Worm (Caenorhabditis elegans) whole organism, late embryonic: Measurements from ENCODE around the gene T04A6.1.

Experiments
- C38D4.7 ChIP-seq: fragments of 200-800 bp; sonication (Bioruptor generic); optimal IDR thresholded peaks from 2 replicates; lab custom pipeline; 2018; ENCODE audit warnings: mild to moderate bottlenecking, missing genetic modification characterization, moderate library complexity, missing compliant biosample characterization
- K02D7.2 ChIP-seq: sonication (generic microtip); optimal IDR thresholded peaks from 2 replicates; lab custom pipeline; 2017; ENCODE audit warnings: mild to moderate bottlenecking, missing genetic modification characterization, missing compliant biosample characterization
- T23F11.4 ChIP-seq: fragments of 200-800 bp; sonication (Bioruptor generic); optimal IDR thresholded peaks from 2 replicates; lab custom pipeline; 2018; ENCODE audit warnings: mild to moderate bottlenecking, missing genetic modification characterization, missing compliant biosample characterization
- ceh-19 ChIP-seq: fragments of 200-800 bp; sonication (Bioruptor generic); optimal IDR thresholded peaks from 2 replicates; lab custom pipeline; 2018; ENCODE audit warnings: mild to moderate bottlenecking, missing genetic modification characterization, missing compliant biosample characterization
- ceh-2 ChIP-seq: sonication (generic microtip); optimal IDR thresholded peaks from 2 replicates; lab custom pipeline; 2016; ENCODE audit warnings: missing genotype, missing genetic modification characterization, missing compliant biosample characterization
- ceh-34 ChIP-seq: sonication (generic microtip); optimal IDR thresholded peaks from 2 replicates; lab custom pipeline; 2016; ENCODE audit warnings: mild to moderate bottlenecking, missing genetic modification characterization, missing compliant biosample characterization
- ceh-48 ChIP-seq: sonication (generic microtip); optimal IDR thresholded peaks from 2 replicates; lab custom pipeline; 2016; ENCODE audit warnings: missing genetic modification characterization, inconsistent platforms, missing compliant biosample characterization
- ceh-6 ChIP-seq: fragments of 200-800 bp; sonication (Bioruptor generic); optimal IDR thresholded peaks from 2 replicates; lab custom pipeline; 2018; ENCODE audit warnings: mild to moderate bottlenecking, missing genetic modification characterization, missing compliant biosample characterization
- ceh-9 ChIP-seq: sonication (generic microtip); optimal IDR thresholded peaks from 2 replicates; lab custom pipeline; 2016; ENCODE audit warnings: mild to moderate bottlenecking, missing genetic modification characterization, inconsistent platforms, missing compliant biosample characterization
- dmd-4 ChIP-seq: sonication (generic microtip); optimal IDR thresholded peaks from 2 replicates; lab custom pipeline; 2016; ENCODE audit warnings: borderline replicate concordance, missing genetic modification characterization, missing compliant biosample characterization
- elt-4 ChIP-seq: sonication (generic microtip); optimal IDR thresholded peaks from 2 replicates; lab custom pipeline; 2016; ENCODE audit warnings: missing genetic modification characterization, missing compliant biosample characterization
- ets-4 ChIP-seq: sonication (generic microtip); optimal IDR thresholded peaks from 2 replicates; lab custom pipeline; 2016; ENCODE audit warnings: missing genetic modification characterization, missing compliant biosample characterization
- eyg-1 ChIP-seq: sonication (generic microtip); optimal IDR thresholded peaks from 2 replicates; lab custom pipeline; 2016; ENCODE audit warnings: missing genotype, missing genetic modification characterization, missing compliant biosample characterization
- fkh-6 ChIP-seq: sonication (generic microtip); optimal IDR thresholded peaks from 2 replicates; lab custom pipeline; 2016; ENCODE audit warnings: missing genetic modification characterization, missing compliant biosample characterization
- hlh-13 ChIP-seq: fragments of 200-800 bp; sonication (Bioruptor generic); optimal IDR thresholded peaks from 2 replicates; lab custom pipeline; 2018; ENCODE audit warnings: mild to moderate bottlenecking, missing genetic modification characterization, missing compliant biosample characterization
- hlh-15 ChIP-seq: sonication (generic microtip); optimal IDR thresholded peaks from 2 replicates; lab custom pipeline; 2016; ENCODE audit warnings: missing genetic modification characterization, missing compliant biosample characterization
- hlh-30 ChIP-seq: sonication (generic microtip); optimal IDR thresholded peaks from 2 replicates; lab custom pipeline; 2017; ENCODE audit warnings: antibody characterized with exemption, missing genetic modification characterization, missing compliant biosample characterization; ENCODE audit not compliant: insufficient read depth
- hlh-8 ChIP-seq: sonication (generic microtip); optimal IDR thresholded peaks from 2 replicates; lab custom pipeline; 2016; ENCODE audit warnings: missing genotype, missing genetic modification characterization, missing compliant biosample characterization
- madf-2 ChIP-seq: sonication (generic microtip); optimal IDR thresholded peaks from 2 replicates; lab custom pipeline; 2017; ENCODE audit warnings: missing genetic modification characterization, missing compliant biosample characterization
- mec-3 ChIP-seq: sonication (generic microtip); optimal IDR thresholded peaks from 2 replicates; lab custom pipeline; 2016; ENCODE audit warnings: borderline replicate concordance, missing genetic modification characterization, missing compliant biosample characterization
- nhr-232 ChIP-seq: sonication (generic microtip); optimal IDR thresholded peaks from 2 replicates; lab custom pipeline; 2016; ENCODE audit warnings: missing genetic modification characterization, missing compliant biosample characterization
- pha-2 ChIP-seq: sonication (generic microtip); optimal IDR thresholded peaks from 2 replicates; lab custom pipeline; 2017; ENCODE audit warnings: mild to moderate bottlenecking, missing genetic modification characterization, missing compliant biosample characterization
- ref-2 ChIP-seq: sonication (generic microtip); optimal IDR thresholded peaks from 2 replicates; lab custom pipeline; 2016; ENCODE audit warnings: missing genetic modification characterization, missing compliant biosample characterization
- rnt-1 ChIP-seq: sonication (generic microtip); optimal IDR thresholded peaks from 2 replicates; lab custom pipeline; 2016; ENCODE audit warnings: missing genetic modification characterization, missing compliant biosample characterization
- sdc-2 ChIP-seq: sonication (generic microtip); optimal IDR thresholded peaks from 2 replicates; lab custom pipeline; 2016; ENCODE audit warnings: missing genotype, missing genetic modification characterization, missing compliant biosample characterization
- sox-4 ChIP-seq: sonication (generic microtip); optimal IDR thresholded peaks from 2 replicates; lab custom pipeline; 2017; ENCODE audit warnings: mild to moderate bottlenecking, missing genetic modification characterization, inconsistent platforms, missing compliant biosample characterization
- tbx-2 ChIP-seq: sonication (generic microtip); optimal IDR thresholded peaks from 2 replicates; lab custom pipeline; 2016; ENCODE audit warnings: missing genetic modification characterization, missing compliant biosample characterization
- tbx-7 ChIP-seq: sonication (generic microtip); optimal IDR thresholded peaks from 2 replicates; lab custom pipeline; 2016; ENCODE audit warnings: missing genotype, missing genetic modification characterization, missing compliant biosample characterization
- unc-42 ChIP-seq: sonication (generic microtip); optimal IDR thresholded peaks from 2 replicates; lab custom pipeline; 2016; ENCODE audit warnings: missing genotype, missing genetic modification characterization, missing compliant biosample characterization
- zip-5 ChIP-seq: sonication (generic microtip); optimal IDR thresholded peaks from 2 replicates; lab custom pipeline; 2016; ENCODE audit warnings: missing genetic modification characterization, missing compliant biosample characterization
- ztf-16 ChIP-seq: sonication (generic microtip); optimal IDR thresholded peaks from 2 replicates; lab custom pipeline; 2017; ENCODE audit warnings: missing genetic modification characterization, missing compliant biosample characterization

T04A6.1 gene

DNA sequence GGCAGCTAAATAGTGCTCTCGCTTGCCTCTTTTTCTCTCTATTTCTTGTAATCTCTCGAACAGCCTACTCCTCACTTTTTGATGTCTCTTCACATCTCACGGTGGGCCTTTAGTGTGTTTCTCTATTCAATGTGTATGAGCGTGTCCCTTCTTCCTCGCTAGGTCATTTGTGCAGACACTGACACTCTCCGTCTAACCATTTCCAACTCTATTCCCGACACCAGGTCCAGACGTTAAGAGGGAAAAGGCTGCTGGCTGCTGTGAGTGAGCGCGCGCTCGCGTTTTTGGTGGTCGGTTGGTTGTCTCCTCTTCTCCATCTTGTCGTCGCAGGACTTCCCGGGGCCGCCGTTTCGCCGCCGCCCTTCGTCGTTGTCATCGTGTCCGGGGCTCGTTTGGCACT lies 43.1 kb downstream of the T04A6.1 start (continued):
- no peak for TF ChIP-seq hlh-13 (GFP tag; lab: Kevin White, UChicago)
- TF ChIP-seq rnt-1 = peak; percentile 65
- TF ChIP-seq hlh-8 = peak; percentile 48
- peak; percentile 17 for TF ChIP-seq pha-2 (tag; lab: Kevin White, UChicago)
- TF ChIP-seq zip-5 (tag; lab: Kevin White, UChicago) = no peak
- TF ChIP-seq hlh-15 = no peak
- no peak for TF ChIP-seq ceh-48 (tag; lab: Kevin White, UChicago)
- peak; percentile 53 for TF ChIP-seq ceh-2 (tag; lab: Kevin White, UChicago)
- TF ChIP-seq ceh-6 (GFP tag; lab: Kevin White, UChicago) = peak; percentile 39
- peak; percentile 60 for TF ChIP-seq sdc-2 (tag; lab: Kevin White, UChicago)
- no peak for TF ChIP-seq tbx-7 (tag; lab: Kevin White, UChicago)
- TF ChIP-seq ceh-19 (GFP tag; lab: Kevin White, UChicago) = peak; percentile 71

DNA sequence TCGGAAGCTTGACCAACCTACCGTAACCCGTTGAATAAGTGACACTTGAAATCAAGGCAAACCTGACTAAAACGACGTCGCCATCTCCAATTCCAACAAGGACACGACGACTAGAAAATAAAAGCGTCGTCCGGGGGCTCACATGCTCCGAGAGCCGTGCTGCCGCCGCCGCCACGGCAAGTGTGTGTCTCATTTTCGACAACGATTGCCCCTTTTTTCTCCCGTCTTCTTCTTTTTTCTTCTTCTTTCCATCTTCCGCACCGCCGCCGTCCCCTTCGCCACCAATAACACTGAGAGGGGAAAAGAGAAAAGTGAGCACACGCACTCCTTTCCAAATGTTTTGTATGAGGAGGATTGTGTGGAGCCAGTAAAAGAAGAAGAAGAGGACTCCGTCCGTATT lies 44.8 kb downstream of the T04A6.1 start:
- no peak for TF ChIP-seq mec-3 (tag; lab: Kevin White, UChicago)
- no peak for TF ChIP-seq K02D7.2 (tag; lab: Kevin White, UChicago)
- TF ChIP-seq C38D4.7 = no peak
- TF ChIP-seq T23F11.4 (GFP tag; lab: Kevin White, UChicago) = no peak
- no peak for TF ChIP-seq madf-2
- TF ChIP-seq eyg-1 (tag; lab: Kevin White, UChicago) = no peak
- no peak for TF ChIP-seq ceh-9
- no peak for TF ChIP-seq pha-2 (tag; lab: Kevin White, UChicago)
- TF ChIP-seq sox-4 (tag; lab: Kevin White, UChicago) = no peak
- TF ChIP-seq hlh-30 (tag; lab: Kevin White, UChicago) = no peak
- TF ChIP-seq sdc-2 (tag; lab: Kevin White, UChicago) = no peak
- no peak for TF ChIP-seq elt-4
- no peak for TF ChIP-seq tbx-2
- no peak for TF ChIP-seq nhr-232 (tag; lab: Kevin White, UChicago)
- no peak for TF ChIP-seq dmd-4 (tag; lab: Kevin White, UChicago)
- no peak for TF ChIP-seq ceh-34 (tag; lab: Kevin White, UChicago)
- no peak for TF ChIP-seq hlh-15
- no peak for TF ChIP-seq ztf-16 (tag; lab: Kevin White, UChicago)
- TF ChIP-seq, all 69 proteins: peak for 0

DNA sequence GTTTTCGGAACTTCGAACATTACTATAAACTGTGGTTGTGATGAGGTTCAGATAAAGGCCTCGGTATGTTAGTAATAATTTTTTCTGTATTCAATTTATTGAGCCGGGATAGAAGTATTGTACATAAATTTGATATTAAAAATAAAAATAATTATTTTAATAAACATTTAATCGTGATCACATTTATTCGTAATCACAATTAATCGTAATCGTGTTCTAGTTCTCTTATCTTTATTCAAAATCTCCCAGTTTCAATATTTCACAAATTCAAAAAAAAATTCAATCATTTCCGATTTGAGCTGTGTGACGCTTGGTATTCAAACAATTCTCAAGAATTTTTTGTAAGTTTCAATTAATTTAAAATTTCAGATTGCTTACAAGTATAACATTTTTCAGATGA lies 45.6 kb downstream of the T04A6.1 start, which contains the start of gene lido-18:
lido-18 (plus strand) TSS at position 301 of the 400 bp plus-strand sequence.
- no peak for TF ChIP-seq ref-2
- TF ChIP-seq fkh-6 = no peak
- no peak for TF ChIP-seq hlh-13 (GFP tag; lab: Kevin White, UChicago)
- no peak for TF ChIP-seq ceh-19 (GFP tag; lab: Kevin White, UChicago)
- TF ChIP-seq ets-4 (tag; lab: Kevin White, UChicago) = no peak
- no peak for TF ChIP-seq ceh-48 (tag; lab: Kevin White, UChicago)

DNA sequence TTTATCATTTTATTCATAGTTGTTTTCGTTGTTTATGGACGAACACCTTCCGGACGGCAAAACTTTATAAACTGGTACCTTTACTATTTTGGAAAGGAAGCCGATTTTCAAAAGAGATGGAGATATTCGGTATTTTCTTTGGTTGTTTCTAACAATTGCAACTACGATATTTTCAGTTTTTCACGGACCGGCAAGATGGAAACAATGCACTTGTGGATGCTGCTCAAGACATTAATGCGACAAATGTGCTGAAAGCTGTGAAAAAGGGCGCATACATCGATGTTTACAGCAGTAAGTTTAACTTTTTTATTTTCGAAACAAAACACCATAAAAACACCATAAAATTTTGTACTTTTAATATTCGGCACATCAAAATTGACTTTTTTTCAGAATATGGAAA lies 49.6 kb downstream of the T04A6.1 start:
- TF ChIP-seq unc-42 (no peak), ceh-19 (GFP tag; lab: Kevin White, UChicago) (no peak)
